Fruit fly (Drosophila melanogaster): ENCODE measurements around the gene CG6999.

Gene CG6999

DNA sequence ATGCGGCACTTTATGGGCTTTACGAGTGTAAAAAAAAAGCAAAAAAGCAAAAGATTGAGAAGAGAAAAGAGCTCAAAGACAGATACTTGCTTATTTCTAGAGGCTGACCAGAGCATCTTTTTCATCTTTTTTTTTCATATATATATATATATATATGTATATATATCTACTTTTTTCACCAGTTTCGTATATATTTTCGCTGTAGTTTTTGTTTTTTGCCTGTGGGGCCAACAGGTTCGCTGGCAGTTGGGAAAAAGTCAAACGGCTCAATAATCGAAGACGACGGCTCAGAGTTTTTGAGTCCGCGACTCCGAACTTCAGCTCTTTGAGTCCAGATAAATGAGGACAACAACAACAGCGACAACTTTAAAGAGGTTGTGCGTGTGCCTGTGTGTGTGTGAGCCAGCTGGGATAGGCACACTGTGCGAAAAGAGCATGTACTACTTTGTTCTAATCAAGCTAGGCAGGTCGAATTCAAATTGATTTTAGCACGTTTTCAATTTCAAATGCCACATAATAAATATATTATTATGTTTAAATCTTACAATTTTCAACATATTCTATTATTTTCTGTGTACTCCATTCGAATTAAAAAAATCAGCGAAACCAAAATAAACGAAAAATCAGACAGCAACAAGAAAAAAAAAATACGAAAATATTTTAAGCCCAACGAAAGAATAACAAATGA, 21.2 kb upstream of the CG6999 start (continued):
- no peak for TF ChIP-seq ewg (GFP tag; optimal IDR thresholded peaks at IDR 0.05)
- TF ChIP-seq fd96Cb (tag; optimal IDR thresholded peaks at IDR 0.05): peak; percentile 26
- no peak for TF ChIP-seq HmgZ (tag; optimal IDR thresholded peaks at IDR 0.05)
- TF ChIP-seq Six4 (GFP tag; optimal IDR thresholded peaks at IDR 0.05): no peak
- TF ChIP-seq pfk (GFP tag; optimal IDR thresholded peaks at IDR 0.05): no peak
- TF ChIP-seq CG15073 (GFP tag; optimal IDR thresholded peaks at IDR 0.05): no peak
- TF ChIP-seq Awh (GFP tag; IDR thresholded peaks at IDR 0.05): no peak
- no peak for TF ChIP-seq zf30C (GFP tag; optimal IDR thresholded peaks at IDR 0.05)
- no peak for TF ChIP-seq Bteb2 (GFP tag; optimal IDR thresholded peaks at IDR 0.05)
- TF ChIP-seq CG16779 (GFP tag; IDR thresholded peaks at IDR 0.05): no peak
- no peak for TF ChIP-seq CG10274 (GFP tag; optimal IDR thresholded peaks at IDR 0.05)
- no peak for TF ChIP-seq CG9797 (GFP tag; optimal IDR thresholded peaks at IDR 0.05)
- no peak for TF ChIP-seq Antp (GFP tag; optimal IDR thresholded peaks at IDR 0.05)
- peak; percentile 34 for TF ChIP-seq lab (GFP tag; optimal IDR thresholded peaks at IDR 0.05)
- TF ChIP-seq CG12236 (GFP tag; optimal IDR thresholded peaks at IDR 0.05): no peak
- no peak for TF ChIP-seq Stat92E (GFP tag; optimal IDR thresholded peaks at IDR 0.05)
- TF ChIP-seq scrt (GFP tag; optimal IDR thresholded peaks at IDR 0.05): no peak
- TF ChIP-seq ato (GFP tag; IDR thresholded peaks at IDR 0.05; ENCODE audit: partially characterized antibody): no peak
- TF ChIP-seq CG6272 (GFP tag; IDR thresholded peaks at IDR 0.05): no peak
- TF ChIP-seq CG3163 (GFP tag; optimal IDR thresholded peaks at IDR 0.05): no peak
- TF ChIP-seq CG12219 (GFP tag; optimal IDR thresholded peaks at IDR 0.05): no peak
- TF ChIP-seq dpn (GFP tag; optimal IDR thresholded peaks at IDR 0.05): peak in 1 of 2 experiments; percentile 20
- no peak for TF ChIP-seq pan (optimal IDR thresholded peaks at IDR 0.05)
- no peak for TF ChIP-seq pan (GFP tag; optimal IDR thresholded peaks at IDR 0.05 in 1 of 2, IDR thresholded peaks at IDR 0.05 in 1 of 2)
- no peak for TF ChIP-seq Eip74EF (GFP tag; optimal IDR thresholded peaks at IDR 0.05)
- no peak for TF ChIP-seq CG13296 (GFP tag; optimal IDR thresholded peaks at IDR 0.05)
- peak; percentile 10 for TF ChIP-seq CG9727 (GFP tag; optimal IDR thresholded peaks at IDR 0.05)
- TF ChIP-seq CG10565 (GFP tag; optimal IDR thresholded peaks at IDR 0.05): no peak
- no peak for TF ChIP-seq kah (GFP tag; optimal IDR thresholded peaks at IDR 0.05)
- TF ChIP-seq ase (GFP tag; IDR thresholded peaks at IDR 0.05): no peak
- TF ChIP-seq Trl (optimal IDR thresholded peaks at IDR 0.05): no peak
- no peak for TF ChIP-seq Trl (GFP tag; optimal IDR thresholded peaks at IDR 0.05)
- no peak for TF ChIP-seq zen2 (GFP tag; IDR thresholded peaks at IDR 0.05; ENCODE audit: partially characterized antibody)
- TF ChIP-seq CG7839 (tag; optimal IDR thresholded peaks at IDR 0.05): peak; percentile 48
- TF ChIP-seq dysf (GFP tag; IDR thresholded peaks at IDR 0.05): peak; percentile 49; the same call in 2 of the 3 replicates
- TF ChIP-seq Nf-YB (GFP tag; optimal IDR thresholded peaks at IDR 0.05): no peak
- TF ChIP-seq Taf1 (GFP tag; IDR thresholded peaks at IDR 0.05): no peak
- TF ChIP-seq fd102C (GFP tag; optimal IDR thresholded peaks at IDR 0.05): no peak
- TF ChIP-seq Scr (GFP tag; IDR thresholded peaks at IDR 0.05; ENCODE audit: partially characterized antibody): no peak
- peak; percentile 15 for TF ChIP-seq Xbp1 (GFP tag; optimal IDR thresholded peaks at IDR 0.05)
- TF ChIP-seq lola (GFP tag; optimal IDR thresholded peaks at IDR 0.05): no peak
- TF ChIP-seq pho (GFP tag; optimal IDR thresholded peaks at IDR 0.05): no peak
- TF ChIP-seq esg (GFP tag; conservative IDR thresholded peaks at IDR 0.05): no peak
- TF ChIP-seq gem (tag; optimal IDR thresholded peaks at IDR 0.05): peak; percentile 57
- TF ChIP-seq da (GFP tag; optimal IDR thresholded peaks at IDR 0.05): no peak
- TF ChIP-seq CG6175 (GFP tag; IDR thresholded peaks at IDR 0.05): no peak
- peak; percentile 46; the same call in 1 of the 2 replicates for TF ChIP-seq Xrp1 (GFP tag; IDR thresholded peaks at IDR 0.05)
- TF ChIP-seq prd (optimal IDR thresholded peaks at IDR 0.05): no peak
- TF ChIP-seq prd (GFP tag; IDR thresholded peaks at IDR 0.05): peak; percentile 54; the same call in 2 of the 3 replicates
- no peak for TF ChIP-seq CG7745 (tag; optimal IDR thresholded peaks at IDR 0.05)

Data from whole organism, embryonic.